Fruit fly (Drosophila melanogaster) whole organism, prepupa: ENCODE results near the gene CG44142.

Experiments
- Blimp-1 ChIP-seq: fragments of 200-800 bp; sonication (Bioruptor generic); optimal IDR thresholded peaks from 3 replicates; lab custom pipeline; 2017; ENCODE audit warnings: missing biosample characterization, missing genetic modification characterization, mild to moderate bottlenecking, moderate library complexity, missing genetic modification reagents
- CG16779 ChIP-seq: fragments of 200-800 bp; sonication (Bioruptor generic); optimal IDR thresholded peaks from 3 replicates; lab custom pipeline; 2017; ENCODE audit warnings: missing biosample characterization, mild to moderate bottlenecking, missing genetic modification characterization
- CG6808 ChIP-seq: fragments of 200-800 bp; sonication (Bioruptor generic); optimal IDR thresholded peaks from 3 replicates; lab custom pipeline; 2017; ENCODE audit warnings: missing biosample characterization, missing genetic modification characterization, mild to moderate bottlenecking, moderate library complexity, missing genetic modification reagents
- CG8119 ChIP-seq: fragments of 200-800 bp; sonication (Bioruptor generic); IDR thresholded peaks from 3 replicates; pipeline ENCODE4 v1.3.6; 2022; ENCODE audit warnings: missing biosample characterization, missing genetic modification characterization
- CG9139 ChIP-seq: fragments of 200-800 bp; sonication (Bioruptor generic); optimal IDR thresholded peaks from 3 replicates; lab custom pipeline; 2017; ENCODE audit warnings: missing biosample characterization, mild to moderate bottlenecking, missing genetic modification characterization
- Lpt ChIP-seq: fragments of 200-800 bp; sonication (Bioruptor generic); optimal IDR thresholded peaks from 3 replicates; lab custom pipeline; 2016; ENCODE audit warnings: missing biosample characterization, missing genetic modification characterization
- OdsH ChIP-seq: fragments of 200-800 bp; sonication (Bioruptor generic); optimal IDR thresholded peaks from 3 replicates; lab custom pipeline; 2016; ENCODE audit warnings: missing biosample characterization, missing genetic modification characterization
- Sox14 ChIP-seq: fragments of 200-800 bp; sonication (Bioruptor generic); optimal IDR thresholded peaks from 3 replicates; lab custom pipeline; 2016; ENCODE audit warnings: missing biosample characterization, missing genetic modification characterization

- TF ChIP-seq OdsH (no peak), Sox14 (no peak), CG16779 (tag; lab: Kevin White, UChicago) (no peak), Blimp-1 (no peak), CG9139 (GFP tag; lab: Kevin White, UChicago) (no peak), CG8119 (no peak), CG6808 (GFP tag; lab: Kevin White, UChicago) (no peak), Lpt (GFP tag; lab: Kevin White, UChicago) (no peak)
Observed at dm6 chr3R:13306595-13306994, 6.4 kb downstream of the CG44142 start.
